Worm (Caenorhabditis elegans) whole organism, L2 larva: Measurements from ENCODE around the gene acdh-6.

Experiments
- R02D3.7 ChIP-seq: fragments of 150-350 bp; optimal IDR thresholded peaks from 2 replicates; lab custom pipeline; 2014; ENCODE audit warnings: missing biosample characterization, missing genetic modification characterization
- ceh-16 ChIP-seq: fragments of 150-350 bp; optimal IDR thresholded peaks from 2 replicates; lab custom pipeline; 2014; ENCODE audit warnings: missing biosample characterization, missing genetic modification characterization
- mab-5 ChIP-seq: fragments of 150-350 bp; optimal IDR thresholded peaks from 2 replicates; lab custom pipeline; 2014; ENCODE audit warnings: missing biosample characterization, missing genetic modification characterization
- snpc-4 ChIP-seq: fragments of 150-350 bp; optimal IDR thresholded peaks from 2 replicates; lab custom pipeline; 2014; ENCODE audit warnings: missing biosample characterization, missing genetic modification characterization
- unc-39 ChIP-seq: fragments of 150-350 bp; optimal IDR thresholded peaks from 2 replicates; lab custom pipeline; 2014; ENCODE audit warnings: missing biosample characterization, missing genetic modification characterization
- ztf-11 ChIP-seq: sonication (generic microtip); optimal IDR thresholded peaks from 2 replicates; lab custom pipeline; 2017; ENCODE audit warnings: missing biosample characterization, missing genetic modification characterization

- no peak for TF ChIP-seq ztf-11 (tag; lab: Kevin White, UChicago)
- no peak for TF ChIP-seq ceh-16 (tag; lab: Kevin White, UChicago)
- TF ChIP-seq snpc-4 = no peak
- TF ChIP-seq unc-39 = no peak
- TF ChIP-seq R02D3.7 (tag; lab: Kevin White, UChicago) = no peak
- no peak for TF ChIP-seq mab-5 (tag; lab: Kevin White, UChicago)
Measured at ce11 chrIII:8605532-8605931, 44.6 kb downstream of the acdh-6 start, which contains the start of gene C06E1.1.
